Worm (Caenorhabditis elegans): ENCODE measurements around the gene asp-16.

ce11 chrV:18990958-18991357, 51.4 kb downstream of the asp-16 start:
- TF ChIP-seq M03D4.4 (tag; optimal IDR thresholded peaks at IDR 0.05): no peak
- TF ChIP-seq sptf-1 (tag; optimal IDR thresholded peaks at IDR 0.05): no peak
- no peak for TF ChIP-seq nhr-76 (tag; optimal IDR thresholded peaks at IDR 0.05)

Data from whole organism, mixed stage, embryonic.